Worm (Caenorhabditis elegans) whole organism, L2 larva: ENCODE data around the gene dop-3.

Experiments
- C34F6.9 ChIP-seq: fragments of 150-350 bp; optimal IDR thresholded peaks from 2 replicates; lab custom pipeline; 2014; ENCODE audit warnings: missing biosample characterization, missing genetic modification characterization
- ZK546.5 ChIP-seq: sonication (generic microtip); optimal IDR thresholded peaks from 2 replicates; lab custom pipeline; 2017; ENCODE audit warnings: missing biosample characterization, missing genetic modification characterization
- ceh-16 ChIP-seq: fragments of 150-350 bp; optimal IDR thresholded peaks from 2 replicates; lab custom pipeline; 2014; ENCODE audit warnings: missing biosample characterization, missing genetic modification characterization
- crh-2 ChIP-seq: sonication (generic microtip); optimal IDR thresholded peaks from 2 replicates; lab custom pipeline; 2017; ENCODE audit warnings: missing biosample characterization, missing genetic modification characterization
- elt-1 ChIP-seq: fragments of 150-350 bp; optimal IDR thresholded peaks from 2 replicates; lab custom pipeline; 2014; ENCODE audit warnings: missing biosample characterization, missing genetic modification characterization
- elt-3 ChIP-seq: sonication (generic microtip); optimal IDR thresholded peaks from 2 replicates; lab custom pipeline; 2017; ENCODE audit warnings: missing biosample characterization, missing genetic modification characterization
- fos-1 ChIP-seq: fragments of 150-350 bp; optimal IDR thresholded peaks from 2 replicates; lab custom pipeline; 2014; ENCODE audit warnings: missing biosample characterization, missing genetic modification characterization
- lin-13 ChIP-seq: fragments of 150-350 bp; optimal IDR thresholded peaks from 2 replicates; lab custom pipeline; 2014; ENCODE audit warnings: missing biosample characterization, missing genetic modification reagents, missing genetic modification characterization
- lsy-2 ChIP-seq, 2 experiments: fragments of 150-350 bp in 1 of 2; sonication (generic microtip) in 1 of 2; optimal IDR thresholded peaks; 2 replicates each; lab custom pipeline; 2014 to 2017; ENCODE audit warnings: missing biosample characterization in 2 of 2, missing genetic modification characterization in 2 of 2
- mab-5 ChIP-seq: fragments of 150-350 bp; optimal IDR thresholded peaks from 2 replicates; lab custom pipeline; 2014; ENCODE audit warnings: missing biosample characterization, missing genetic modification characterization
- mdl-1 ChIP-seq, 2 experiments: fragments of 150-350 bp in 1 of 2; sonication (generic microtip) in 1 of 2; optimal IDR thresholded peaks; 2 replicates each; lab custom pipeline; 2017; ENCODE audit warnings: missing biosample characterization in 2 of 2, missing genetic modification characterization in 2 of 2
- nhr-12 ChIP-seq: fragments of 150-350 bp; optimal IDR thresholded peaks from 2 replicates; lab custom pipeline; 2014; ENCODE audit warnings: missing biosample characterization, missing genetic modification characterization
- nhr-21 ChIP-seq: fragments of 150-350 bp; optimal IDR thresholded peaks from 2 replicates; lab custom pipeline; 2014; ENCODE audit warnings: missing biosample characterization, missing genetic modification characterization
- skn-1 ChIP-seq: sonication (generic microtip); optimal IDR thresholded peaks from 2 replicates; lab custom pipeline; 2017; ENCODE audit warnings: missing biosample characterization, missing genetic modification characterization
- sma-9 ChIP-seq, 2 experiments: fragments of 150-350 bp in 1 of 2; sonication (generic microtip) in 1 of 2; optimal IDR thresholded peaks; 2 replicates each; lab custom pipeline; 2014 to 2016; ENCODE audit warnings: missing genetic modification characterization in 2 of 2, mild to moderate bottlenecking in 1 of 2, missing biosample characterization in 1 of 2, missing compliant biosample characterization in 1 of 2, missing genetic modification reagents in 1 of 2, moderate library complexity in 1 of 2
- snpc-4 ChIP-seq: fragments of 150-350 bp; optimal IDR thresholded peaks from 2 replicates; lab custom pipeline; 2014; ENCODE audit warnings: missing biosample characterization, missing genetic modification characterization
- unc-39 ChIP-seq: fragments of 150-350 bp; optimal IDR thresholded peaks from 2 replicates; lab custom pipeline; 2014; ENCODE audit warnings: missing biosample characterization, missing genetic modification characterization
- unc-55 ChIP-seq: fragments of 150-350 bp; sonication (generic microtip); optimal IDR thresholded peaks from 3 replicates; lab custom pipeline; 2014; ENCODE audit warnings: missing biosample characterization, missing genetic modification reagents, missing genetic modification characterization
- zag-1 ChIP-seq: fragments of 150-350 bp; optimal IDR thresholded peaks from 2 replicates; lab custom pipeline; 2014; ENCODE audit warnings: missing biosample characterization, missing genetic modification characterization

dop-3 gene

ce11 chrX:6515267-6515666 is 54.3 kb downstream of the dop-3 start (continued):
- TF ChIP-seq lsy-2 (tag; optimal IDR thresholded peaks at IDR 0.05; lab: Kevin White, UChicago), result no peak
- TF ChIP-seq mab-5 (tag; lab: Kevin White, UChicago), result no peak
- TF ChIP-seq mdl-1 (tag; optimal IDR thresholded peaks at IDR 0.05; lab: Kevin White, UChicago), result no peak
- TF ChIP-seq zag-1, result no peak
- peak; percentile 18 for TF ChIP-seq ceh-16
- no peak for TF ChIP-seq crh-2 (tag; lab: Kevin White, UChicago)
- no peak for TF ChIP-seq elt-1 (tag; lab: Kevin White, UChicago)
- TF ChIP-seq, all 48 proteins: peak for 5

DNA sequence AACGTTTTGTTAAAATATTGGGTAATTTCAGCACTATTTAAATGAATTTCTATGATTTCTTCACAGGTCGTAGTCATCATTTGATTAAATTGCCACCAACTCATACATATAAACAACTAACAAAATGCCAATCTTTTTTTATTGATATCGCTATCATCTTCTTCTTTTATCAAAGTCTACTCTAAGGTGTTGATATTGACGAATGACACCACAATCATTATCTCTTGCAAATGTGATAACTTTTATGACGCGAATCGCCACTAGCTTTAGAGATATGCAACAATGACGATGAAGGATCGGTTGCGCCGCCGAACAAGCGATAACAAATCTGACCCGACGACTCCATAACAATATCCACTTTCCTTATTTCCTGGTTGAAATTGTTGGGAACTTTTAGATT is 55.1 kb downstream of the dop-3 start:
- no peak for TF ChIP-seq lin-13
- TF ChIP-seq unc-55 (GFP tag; lab: Kevin White, UChicago), result no peak
- no peak for TF ChIP-seq nhr-12 (tag; lab: Kevin White, UChicago)
- TF ChIP-seq ZK546.5 (tag; lab: Kevin White, UChicago), result no peak
- TF ChIP-seq elt-3, result no peak
- peak; percentile 6 for TF ChIP-seq sma-9 (GFP tag; optimal IDR thresholded peaks at IDR 0.05; lab: Kevin White, UChicago)
- TF ChIP-seq sma-9 (tag; optimal IDR thresholded peaks at IDR 0.05; lab: Kevin White, UChicago), result no peak
- TF ChIP-seq fos-1, result peak; percentile 16
- TF ChIP-seq snpc-4, result no peak
- no peak for TF ChIP-seq C34F6.9
- TF ChIP-seq nhr-21 (tag; lab: Kevin White, UChicago), result peak; percentile 20
- no peak for TF ChIP-seq skn-1 (tag; lab: Kevin White, UChicago)
- no peak for TF ChIP-seq unc-39 (tag; lab: Kevin White, UChicago)
